Worm (Caenorhabditis elegans) whole organism, L4/young adult: Measurements from ENCODE around the gene R01H2.4.

Experiments used
- dao-5 ChIP-seq: sonication (generic microtip); optimal IDR thresholded peaks from 2 replicates; lab custom pipeline; 2016; ENCODE audit warnings: missing genotype, missing genetic modification characterization, moderate library complexity, missing compliant biosample characterization
- him-1 ChIP-seq: sonication (generic microtip); optimal IDR thresholded peaks from 2 replicates; lab custom pipeline; 2016; ENCODE audit warnings: missing genotype, missing genetic modification reagents, missing genetic modification characterization, missing compliant biosample characterization

- TF ChIP-seq him-1 (tag; lab: Kevin White, UChicago) (no peak), dao-5 (tag; lab: Kevin White, UChicago) (no peak)
These were observed 1.5 kb downstream of the R01H2.4 start, which contains the start of gene R01H2.1 for ce11 chrIII:7062580-7062979.
